Fruit fly (Drosophila melanogaster) Kc167 (cell line): ENCODE data around the gene CG13982.

Experiments
- Myc ChIP-seq: fragments of >200 bp; optimal IDR thresholded peaks from 2 replicates; lab custom pipeline; 2017; ENCODE audit warnings: missing external identifiers
- Sin3A ChIP-seq: fragments of >200 bp; optimal IDR thresholded peaks from 2 replicates; lab custom pipeline; 2018; ENCODE audit warnings: missing external identifiers
- h ChIP-seq: fragments of >200 bp; optimal IDR thresholded peaks from 3 replicates; lab custom pipeline; 2018; ENCODE audit warnings: missing external identifiers
- insv ChIP-seq: fragments of >200 bp; optimal IDR thresholded peaks from 3 replicates; lab custom pipeline; 2018; ENCODE audit warnings: missing external identifiers
- psq ChIP-seq: fragments of >200 bp; optimal IDR thresholded peaks from 2 replicates; lab custom pipeline; 2017; ENCODE audit warnings: missing external identifiers
- ttk ChIP-seq: sonication (Bioruptor generic); optimal IDR thresholded peaks from 2 replicates; lab custom pipeline; 2017; ENCODE audit warnings: missing external identifiers

Gene CG13982

DNA sequence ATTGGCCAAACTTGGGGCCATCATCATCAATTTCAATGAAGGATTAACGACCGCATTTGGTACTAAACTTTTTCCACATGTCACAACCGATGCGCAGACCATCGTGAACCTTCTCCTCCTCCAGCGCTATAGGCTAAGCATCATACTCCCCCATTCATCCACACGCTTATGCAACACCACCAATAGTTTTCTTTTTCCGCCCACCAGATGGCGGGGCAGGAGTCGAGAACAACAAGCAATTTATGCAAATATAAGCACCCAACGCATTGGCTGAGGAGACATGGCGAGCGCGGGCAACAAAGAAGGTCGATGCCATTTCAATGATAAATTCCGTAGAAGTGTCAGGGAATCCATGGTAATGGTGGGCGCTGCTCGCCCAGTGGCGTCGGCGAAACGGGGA, 20.6 kb upstream of the CG13982 start:
- TF ChIP-seq ttk (lab: Kevin White, UChicago): no peak

dm6 chr2L:6397149-6397548, 15.0 kb upstream of the CG13982 start, which contains the start of gene CG42369:
TSS of gene CG42369 (minus strand) at chr2L:6397249.
- TF ChIP-seq psq (lab: Kevin White, UChicago) (no peak), h (lab: Kevin White, UChicago) (no peak), ttk (lab: Kevin White, UChicago) (no peak), Sin3A (no peak), Myc (no peak), insv (lab: Kevin White, UChicago) (no peak)

DNA sequence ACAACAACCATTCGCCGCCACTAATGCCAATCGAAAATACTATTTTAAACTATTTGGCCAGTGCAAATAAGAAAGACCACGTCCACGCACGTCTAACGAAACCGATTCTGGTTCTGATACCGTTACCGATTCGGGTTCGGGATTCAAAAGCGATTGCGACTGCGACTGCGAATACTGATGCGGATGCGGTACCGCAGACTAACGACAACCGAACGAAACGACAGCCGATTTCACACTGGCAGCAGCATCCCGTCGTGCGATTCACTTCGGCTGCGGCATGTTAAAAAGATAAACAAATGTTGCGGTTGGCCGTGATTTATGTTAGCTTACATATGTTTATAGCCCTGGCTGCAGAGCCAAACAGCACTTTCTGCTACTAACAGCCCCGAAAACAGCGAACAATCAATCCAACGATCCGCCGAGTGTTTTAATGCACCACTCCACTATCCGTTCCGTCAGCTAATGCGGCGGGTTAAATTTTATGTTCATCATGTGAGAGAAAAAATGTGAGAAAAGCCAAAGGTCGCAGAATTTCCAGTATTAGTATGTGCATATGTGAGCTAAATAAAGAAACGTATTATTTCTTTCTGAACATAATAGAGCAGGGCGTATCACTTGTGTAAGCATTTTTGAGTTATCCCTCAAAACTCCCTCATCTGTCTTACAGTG, 892 bp upstream of the CG13982 start, which contains the start of gene DIP-epsilon:
Gene DIP-epsilon, minus strand, starts transcription at position 238 of the 669 bp plus-strand sequence.
- no peak for TF ChIP-seq h (lab: Kevin White, UChicago)
- TF ChIP-seq psq (lab: Kevin White, UChicago): no peak
- no peak for TF ChIP-seq Myc
- TF ChIP-seq ttk (lab: Kevin White, UChicago): no peak
- TF ChIP-seq Sin3A: no peak
- TF ChIP-seq insv (lab: Kevin White, UChicago): no peak

DNA sequence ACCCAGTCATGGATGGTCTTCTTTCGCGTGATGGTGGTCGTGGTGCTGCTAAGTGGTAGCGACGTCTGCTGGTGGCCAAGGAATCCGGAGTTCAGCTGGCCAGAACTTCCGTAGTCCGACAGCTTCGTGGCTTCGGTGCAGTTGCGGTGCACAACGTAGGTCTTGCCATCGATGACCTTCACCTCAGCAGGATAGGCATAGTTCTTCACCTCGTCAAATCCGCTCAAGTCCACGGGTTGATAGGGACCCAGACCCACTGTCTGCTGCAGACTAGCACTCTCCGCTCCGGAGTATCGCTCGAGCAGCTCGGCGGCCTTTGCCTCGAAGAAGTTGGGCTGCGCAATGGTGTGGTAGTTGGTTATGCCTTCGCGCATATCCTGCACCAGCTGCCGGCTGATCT, 9.4 kb downstream of the CG13982 start:
- TF ChIP-seq ttk (lab: Kevin White, UChicago) (no peak), Sin3A (no peak), insv (lab: Kevin White, UChicago) (no peak), psq (lab: Kevin White, UChicago) (no peak), Myc (no peak), h (lab: Kevin White, UChicago) (no peak)

DNA sequence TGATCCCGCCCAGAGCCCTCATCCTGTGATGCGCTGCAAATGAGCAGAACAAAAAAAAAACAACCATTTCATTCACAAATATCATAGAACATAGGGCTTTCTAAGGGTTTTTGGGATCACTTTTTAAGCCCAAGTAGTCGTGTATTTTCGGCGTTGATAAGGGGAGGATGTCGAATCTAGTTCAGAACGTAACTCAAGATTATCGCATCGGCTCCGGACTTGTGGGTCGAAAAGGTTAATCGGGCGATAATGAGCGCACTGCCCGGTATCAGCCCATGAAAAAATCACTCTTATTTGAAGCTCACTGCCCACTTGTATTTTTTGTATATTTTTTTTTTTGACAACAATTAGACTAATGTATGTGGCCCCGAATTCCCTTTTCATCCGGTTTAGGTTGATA, 10.4 kb downstream of the CG13982 start:
- no peak for TF ChIP-seq ttk (lab: Kevin White, UChicago)
- no peak for TF ChIP-seq h (lab: Kevin White, UChicago)
- TF ChIP-seq Myc: no peak
- TF ChIP-seq insv (lab: Kevin White, UChicago): no peak
- no peak for TF ChIP-seq Sin3A
- TF ChIP-seq psq (lab: Kevin White, UChicago): no peak

DNA sequence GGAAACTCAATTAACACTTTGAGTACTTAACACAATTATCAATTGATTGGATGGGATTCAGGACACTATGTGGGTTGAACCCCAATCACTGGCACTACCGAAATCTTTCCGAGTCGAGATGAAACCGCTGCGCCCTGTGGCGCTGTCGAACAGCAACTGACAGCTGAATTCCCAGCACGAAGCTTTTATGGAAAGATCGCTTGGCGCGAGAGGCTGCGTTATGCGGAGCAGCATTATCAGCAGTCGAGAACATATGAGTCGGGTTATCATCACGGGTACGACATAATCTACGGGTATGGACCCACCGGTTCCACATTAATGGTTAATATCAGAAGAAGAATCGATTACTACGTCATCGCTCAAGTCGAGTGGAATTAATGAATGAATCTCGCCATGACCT, 11.0 kb downstream of the CG13982 start, which contains the start of gene Tig:
Gene Tig, minus strand, starts transcription at position 163 of the 400 bp plus-strand sequence.
- TF ChIP-seq insv (lab: Kevin White, UChicago) (no peak), h (lab: Kevin White, UChicago) (no peak), psq (lab: Kevin White, UChicago) (no peak), ttk (lab: Kevin White, UChicago) (no peak), Sin3A (no peak), Myc (no peak)

DNA sequence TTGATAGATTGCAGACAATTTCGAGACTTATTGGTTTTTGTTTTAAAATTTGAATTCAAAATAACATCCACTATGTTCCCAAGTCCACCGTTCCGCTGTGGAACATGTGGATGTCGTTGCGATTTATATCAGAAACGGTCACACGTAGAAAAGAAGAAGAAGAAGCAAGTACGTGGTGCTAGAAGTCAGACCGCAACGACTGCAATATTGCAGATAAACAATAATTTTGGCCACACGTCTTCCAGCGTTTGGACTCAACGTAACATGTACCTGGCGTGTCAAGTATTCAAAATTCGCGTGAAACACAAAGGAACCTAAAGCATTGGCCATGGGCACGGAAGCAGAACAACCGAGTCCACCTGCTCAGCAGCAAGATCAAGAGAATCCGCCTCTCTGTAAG, 12.1 kb downstream of the CG13982 start, which contains the start of gene Fic:
Gene Fic, plus strand, starts transcription at position 139 of the 400 bp plus-strand sequence.
- TF ChIP-seq Sin3A: no peak
- TF ChIP-seq Myc: no peak
- TF ChIP-seq h (lab: Kevin White, UChicago): no peak
- no peak for TF ChIP-seq insv (lab: Kevin White, UChicago)
- TF ChIP-seq psq (lab: Kevin White, UChicago): no peak
- no peak for TF ChIP-seq ttk (lab: Kevin White, UChicago)

DNA sequence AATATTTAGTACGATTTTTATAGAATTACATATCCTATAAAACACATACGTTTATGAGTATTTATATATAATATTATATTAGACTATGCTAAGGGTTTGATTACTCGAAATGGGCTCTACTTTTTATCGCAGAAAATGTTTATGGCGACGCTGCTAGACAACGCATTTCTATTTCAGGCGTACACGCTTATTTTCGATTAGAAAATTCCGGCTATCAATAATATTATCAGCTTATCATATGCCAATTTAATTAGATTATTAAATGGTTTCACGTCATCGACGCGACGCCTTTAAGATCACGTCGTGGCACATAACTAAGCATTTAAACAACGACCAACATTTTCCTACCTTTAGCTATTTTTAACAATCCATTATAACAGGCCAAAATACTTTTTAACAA, 14.2 kb downstream of the CG13982 start:
- TF ChIP-seq psq (lab: Kevin White, UChicago) (no peak), Myc (no peak), h (lab: Kevin White, UChicago) (no peak), Sin3A (no peak), insv (lab: Kevin White, UChicago) (no peak), ttk (lab: Kevin White, UChicago) (no peak)

dm6 chr2L:6447581-6448333, 35.6 kb downstream of the CG13982 start:
- TF ChIP-seq insv (lab: Kevin White, UChicago) (no peak), h (lab: Kevin White, UChicago) (no peak), Sin3A (no peak), Myc (no peak), ttk (lab: Kevin White, UChicago) (no peak), psq (lab: Kevin White, UChicago) (no peak)

dm6 chr2L:6448334-6448703, 36.2 kb downstream of the CG13982 start, which contains the start of gene Acox3:
TSS of gene Acox3 (minus strand) at chr2L:6448403.
- TF ChIP-seq ttk (lab: Kevin White, UChicago) (no peak), h (lab: Kevin White, UChicago) (no peak), psq (lab: Kevin White, UChicago) (no peak), insv (lab: Kevin White, UChicago) (no peak), Sin3A (no peak), Myc (no peak)

DNA sequence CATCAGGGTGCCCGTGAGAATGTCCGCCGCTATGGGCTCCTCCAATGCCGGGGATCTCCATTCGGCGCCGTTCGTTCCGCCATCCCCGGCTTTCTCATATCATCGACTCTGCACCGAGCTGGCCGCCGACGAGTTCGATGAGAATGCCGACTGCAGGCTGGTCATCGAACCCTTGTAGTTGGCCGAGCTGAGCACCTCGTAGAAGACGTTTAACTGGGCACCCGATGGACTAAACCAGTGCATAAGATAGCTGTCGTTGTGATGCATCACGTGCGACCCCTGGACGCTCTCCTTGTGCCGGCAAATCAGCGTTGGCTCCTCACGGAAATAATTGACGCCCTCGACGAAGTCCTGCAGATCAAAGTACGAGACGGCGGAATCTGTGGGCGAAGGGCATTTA, 37.6 kb downstream of the CG13982 start:
- TF ChIP-seq h (lab: Kevin White, UChicago): no peak
- TF ChIP-seq Sin3A: no peak
- no peak for TF ChIP-seq ttk (lab: Kevin White, UChicago)
- no peak for TF ChIP-seq psq (lab: Kevin White, UChicago)
